Worm (Caenorhabditis elegans) whole organism, L4 larva: Measurements from ENCODE around the gene W08G11.5.

ENCODE experiments used
- Y5F2A.4 ChIP-seq: fragments of 200-800 bp; sonication (Bioruptor generic); optimal IDR thresholded peaks from 2 replicates; lab custom pipeline; 2018; ENCODE audit warnings: mild to moderate bottlenecking, missing genetic modification characterization, missing compliant biosample characterization
- aha-1 ChIP-seq: fragments of 150-350 bp; peaks from one replicate; lab custom pipeline; 2014; ENCODE audit warnings: missing biosample characterization, missing genetic modification characterization
- ama-1 ChIP-seq: fragments of 150-350 bp; optimal IDR thresholded peaks from 2 replicates; lab custom pipeline; 2014; ENCODE audit warnings: inconsistent platforms, mixed read lengths
- ceh-44 ChIP-seq: fragments of 200-800 bp; sonication (Bioruptor generic); IDR thresholded peaks from 2 replicates; pipeline ENCODE4 v1.3.6; 2022; ENCODE audit warnings: missing genetic modification reagents, missing genetic modification characterization, missing compliant biosample characterization
- lsy-2 ChIP-seq, 2 experiments: fragments of 150-350 bp in 1 of 2; sonication (generic microtip) in 1 of 2; optimal IDR thresholded peaks; 2 replicates each; lab custom pipeline; 2014 to 2017; ENCODE audit warnings: missing biosample characterization in 2 of 2, missing genetic modification characterization in 2 of 2
- nhr-77 ChIP-seq: fragments of 150-350 bp; optimal IDR thresholded peaks from 2 replicates; lab custom pipeline; 2014; ENCODE audit warnings: missing biosample characterization, missing genetic modification characterization
- unc-62 ChIP-seq, 3 experiments: fragments of 150-350 bp in 1 of 3; sonication (generic microtip); optimal IDR thresholded peaks in 2 of 3; peaks in 1 of 3; 1 replicate in 1 of 3; 2 replicates in 2 of 3; lab custom pipeline; 2014 to 2017; ENCODE audit warnings: missing biosample characterization in 3 of 3, missing genetic modification characterization in 3 of 3, missing genetic modification reagents in 3 of 3, missing genotype in 1 of 3

ce11 chrV:16298669-16299068 is 47.6 kb downstream of the W08G11.5 start, which contains the start of gene srbc-84:
- TF ChIP-seq unc-62 (GFP tag; optimal IDR thresholded peaks at IDR 0.05 in 1 of 2; lab: Kevin White, UChicago): no peak
- no peak for TF ChIP-seq unc-62 (tag; optimal IDR thresholded peaks at IDR 0.05; lab: Kevin White, UChicago)
- TF ChIP-seq aha-1 (tag; lab: Kevin White, UChicago): no peak
- TF ChIP-seq nhr-77 (tag; lab: Kevin White, UChicago): no peak
- no peak for TF ChIP-seq ama-1 (lab: Kevin White, UChicago)
- no peak for TF ChIP-seq ceh-44 (GFP tag; lab: Robert Waterston, UW)
- TF ChIP-seq Y5F2A.4 (GFP tag; lab: Kevin White, UChicago): no peak
- TF ChIP-seq lsy-2 (tag; optimal IDR thresholded peaks at IDR 0.05; lab: Kevin White, UChicago): no peak
